Worm (Caenorhabditis elegans): ENCODE results near the gene nhr-13.

The nhr-13 gene

ce11 chrV:2185486-2185885 lies 6.8 kb upstream of the nhr-13 start:
- TF ChIP-seq nhr-11 (tag; optimal IDR thresholded peaks at IDR 0.05), result no peak
- TF ChIP-seq elt-3 (tag; optimal IDR thresholded peaks at IDR 0.05), result no peak
- no peak for TF ChIP-seq zag-1 (tag; optimal IDR thresholded peaks at IDR 0.05)
- TF ChIP-seq fkh-10 (GFP tag; optimal IDR thresholded peaks at IDR 0.05), result no peak
- no peak for TF ChIP-seq egl-5 (tag; optimal IDR thresholded peaks at IDR 0.05)
- TF ChIP-seq jun-1 (tag; optimal IDR thresholded peaks at IDR 0.05), result no peak
- TF ChIP-seq ceh-82 (tag; optimal IDR thresholded peaks at IDR 0.05), result no peak
- TF ChIP-seq nhr-23 (tag; optimal IDR thresholded peaks at IDR 0.05), result no peak
- TF ChIP-seq fkh-2 (tag; optimal IDR thresholded peaks at IDR 0.05), result no peak
- TF ChIP-seq nfya-1 (tag; optimal IDR thresholded peaks at IDR 0.05; ENCODE audit: insufficient read depth), result no peak
- TF ChIP-seq eor-1 (tag; optimal IDR thresholded peaks at IDR 0.05), result no peak
- no peak for TF ChIP-seq ceh-28 (tag; optimal IDR thresholded peaks at IDR 0.05)
- no peak for TF ChIP-seq ztf-11 (tag; optimal IDR thresholded peaks at IDR 0.05)
- no peak for TF ChIP-seq mdl-1 (tag; optimal IDR thresholded peaks at IDR 0.05)
- no peak for TF ChIP-seq sea-2 (GFP tag; optimal IDR thresholded peaks at IDR 0.05)
- TF ChIP-seq pha-4 (tag; optimal IDR thresholded peaks at IDR 0.05), result no peak
- TF ChIP-seq ztf-4 (tag; optimal IDR thresholded peaks at IDR 0.05), result no peak
- TF ChIP-seq pqm-1 (tag; optimal IDR thresholded peaks at IDR 0.05), result no peak
- TF ChIP-seq ZK546.5 (tag; optimal IDR thresholded peaks at IDR 0.05), result no peak

ce11 chrV:2187864-2188345 lies 4.4 kb upstream of the nhr-13 start, which contains the start of gene Y5H2B.3:
Y5H2B.3 (plus strand) TSS chrV:2188295.
- TF ChIP-seq pha-4 (tag; optimal IDR thresholded peaks at IDR 0.05), result no peak
- TF ChIP-seq R02D3.7 (tag; optimal IDR thresholded peaks at IDR 0.05), result no peak
- TF ChIP-seq nfya-1 (tag; optimal IDR thresholded peaks at IDR 0.05; ENCODE audit: insufficient read depth), result peak; percentile 68

- no peak for TF ChIP-seq elt-3 (tag; optimal IDR thresholded peaks at IDR 0.05)
- TF ChIP-seq nhr-25 (tag; optimal IDR thresholded peaks at IDR 0.05), result no peak
- no peak for TF ChIP-seq lin-15B (tag; optimal IDR thresholded peaks at IDR 0.05)
- no peak for TF ChIP-seq hmg-11 (tag; optimal IDR thresholded peaks at IDR 0.05)
- no peak for TF ChIP-seq unc-39 (tag; optimal IDR thresholded peaks at IDR 0.05)
- TF ChIP-seq mml-1 (tag; optimal IDR thresholded peaks at IDR 0.05), result no peak
- no peak for TF ChIP-seq egl-5 (tag; optimal IDR thresholded peaks at IDR 0.05)
- TF ChIP-seq sea-2 (GFP tag; optimal IDR thresholded peaks at IDR 0.05), result no peak
Measured at ce11 chrV:2190383-2190782, 1.9 kb upstream of the nhr-13 start.

ce11 chrV:2191122-2191521 lies 1.2 kb upstream of the nhr-13 start, which contains the start of gene srbc-42:
srbc-42 (minus strand) TSS chrV:2191222.
- TF ChIP-seq pqm-1 (tag; optimal IDR thresholded peaks at IDR 0.05), result no peak
- no peak for TF ChIP-seq mml-1 (tag; optimal IDR thresholded peaks at IDR 0.05)
- no peak for TF ChIP-seq hmg-11 (tag; optimal IDR thresholded peaks at IDR 0.05)
- TF ChIP-seq ceh-82 (tag; optimal IDR thresholded peaks at IDR 0.05), result no peak
- no peak for TF ChIP-seq nhr-11 (tag; optimal IDR thresholded peaks at IDR 0.05)
- no peak for TF ChIP-seq nhr-12 (tag; optimal IDR thresholded peaks at IDR 0.05)
- TF ChIP-seq jun-1 (tag; optimal IDR thresholded peaks at IDR 0.05), result no peak
- TF ChIP-seq fos-1 (tag; optimal IDR thresholded peaks at IDR 0.05), result no peak
- TF ChIP-seq ceh-16 (tag; optimal IDR thresholded peaks at IDR 0.05), result no peak
- TF ChIP-seq egl-27 (tag; optimal IDR thresholded peaks at IDR 0.05), result no peak
- TF ChIP-seq ztf-4 (tag; optimal IDR thresholded peaks at IDR 0.05), result no peak
- TF ChIP-seq elt-2 (tag; optimal IDR thresholded peaks at IDR 0.05), result no peak
- no peak for TF ChIP-seq nhr-77 (tag; optimal IDR thresholded peaks at IDR 0.05)
- TF ChIP-seq mdl-1 (tag; optimal IDR thresholded peaks at IDR 0.05), result no peak
- TF ChIP-seq skn-1 (tag; optimal IDR thresholded peaks at IDR 0.05), result no peak

- TF ChIP-seq nhr-76 (tag; optimal IDR thresholded peaks at IDR 0.05) (no peak), fkh-2 (tag; optimal IDR thresholded peaks at IDR 0.05) (no peak), egl-5 (tag; optimal IDR thresholded peaks at IDR 0.05) (no peak), eor-1 (tag; optimal IDR thresholded peaks at IDR 0.05) (no peak), elt-1 (tag; optimal IDR thresholded peaks at IDR 0.05) (no peak), unc-39 (tag; optimal IDR thresholded peaks at IDR 0.05) (no peak), ceh-28 (tag; optimal IDR thresholded peaks at IDR 0.05) (no peak), fkh-10 (GFP tag; optimal IDR thresholded peaks at IDR 0.05) (no peak), nfya-1 (tag; optimal IDR thresholded peaks at IDR 0.05; ENCODE audit: insufficient read depth) (no peak), fos-1 (tag; optimal IDR thresholded peaks at IDR 0.05) (no peak), elt-2 (tag; optimal IDR thresholded peaks at IDR 0.05) (no peak), nhr-25 (tag; optimal IDR thresholded peaks at IDR 0.05) (no peak), nhr-43 (tag; optimal IDR thresholded peaks at IDR 0.05; ENCODE audit: poor library complexity, severe bottlenecking) (no peak), R02D3.7 (tag; optimal IDR thresholded peaks at IDR 0.05) (no peak), hmg-11 (tag; optimal IDR thresholded peaks at IDR 0.05) (no peak), nhr-12 (tag; optimal IDR thresholded peaks at IDR 0.05) (no peak), ZK546.5 (tag; optimal IDR thresholded peaks at IDR 0.05) (no peak), mml-1 (tag; optimal IDR thresholded peaks at IDR 0.05) (no peak)
Measured at ce11 chrV:2199594-2199993, 7.3 kb downstream of the nhr-13 start.
